Worm (Caenorhabditis elegans): ENCODE data around the gene ced-10.

Gene ced-10

DNA sequence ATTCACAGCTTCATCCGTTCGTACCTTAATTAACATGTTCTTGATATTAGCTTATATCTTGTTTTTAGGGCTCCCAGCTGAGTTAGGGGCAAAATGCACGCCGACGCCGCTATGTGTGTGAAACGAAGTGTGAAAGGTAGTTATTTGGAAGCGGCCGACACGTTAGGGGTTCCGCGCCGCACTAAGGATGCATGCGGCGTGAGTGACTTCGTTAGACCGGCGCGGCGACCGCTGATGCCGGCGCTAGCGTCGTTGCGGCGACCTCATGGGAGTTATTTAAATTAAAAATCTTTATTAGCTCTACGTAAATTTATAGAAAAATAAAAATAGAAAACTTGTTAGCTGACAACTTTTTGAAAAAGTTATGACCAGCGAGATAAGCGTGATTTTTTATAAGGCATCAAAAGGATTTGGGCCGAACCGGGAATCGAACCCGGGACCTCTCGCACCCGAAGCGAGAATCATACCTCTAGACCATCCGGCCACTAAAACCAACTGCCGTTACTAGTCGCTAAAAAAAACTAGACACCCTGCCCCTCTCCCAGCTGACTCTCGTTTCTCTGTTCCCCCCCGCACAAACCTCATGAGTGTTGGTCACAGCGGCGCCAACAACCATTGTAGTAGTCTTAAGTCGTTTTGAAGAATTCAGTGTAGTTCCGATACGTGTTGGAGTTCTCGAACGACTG is 42.6 kb upstream of the ced-10 start (continued):
- TF ChIP-seq mdt-29 (GFP tag; IDR thresholded peaks at IDR 0.05) (no peak; the same call in 1 of the 2 replicates), unc-130 (GFP tag; optimal IDR thresholded peaks at IDR 0.05) (peak; percentile 26), nhr-28 (tag; optimal IDR thresholded peaks at IDR 0.05) (peak; percentile 19)

DNA sequence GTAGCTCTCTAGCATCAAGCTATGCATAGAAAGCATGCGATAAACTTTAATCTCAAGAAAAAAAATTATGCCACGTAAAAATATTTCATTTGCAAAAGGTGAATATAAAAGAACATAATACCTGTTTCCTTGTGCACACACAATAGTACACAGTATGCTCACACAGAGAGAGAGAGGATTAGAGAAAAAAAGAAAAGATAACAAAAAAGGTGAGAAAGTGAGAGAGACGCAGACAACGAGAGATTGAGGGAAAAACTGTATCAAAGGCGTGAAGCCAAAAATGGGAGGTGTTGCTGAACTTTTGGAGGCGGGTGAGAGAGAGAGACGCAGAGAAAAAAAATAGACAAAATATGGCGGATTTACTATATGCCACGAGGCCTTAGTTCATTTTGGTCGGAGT is 39.0 kb upstream of the ced-10 start:
- TF ChIP-seq pha-4 (GFP tag; IDR thresholded peaks at IDR 0.05) = no peak
- TF ChIP-seq pha-4 (tag; optimal IDR thresholded peaks at IDR 0.05) = peak; percentile 63
- peak; percentile 63 for TF ChIP-seq hlh-11 (tag; optimal IDR thresholded peaks at IDR 0.05)
- peak; percentile 25; the same call in 1 of the 2 replicates for TF ChIP-seq dmd-6 (GFP tag; IDR thresholded peaks at IDR 0.05)
- peak; percentile 57 for TF ChIP-seq mes-2 (tag; optimal IDR thresholded peaks at IDR 0.05; ENCODE audit: poor library complexity, severe bottlenecking)
- peak; percentile 48 for TF ChIP-seq pqm-1 (tag; optimal IDR thresholded peaks at IDR 0.05)
- no peak for TF ChIP-seq F44E2.7 (GFP tag; IDR thresholded peaks at IDR 0.05)
- no peak for TF ChIP-seq ztf-7 (tag; optimal IDR thresholded peaks at IDR 0.05)
- TF ChIP-seq lin-38 (GFP tag; IDR thresholded peaks at IDR 0.05) = peak; percentile 43
- TF ChIP-seq dve-1 (tag; optimal IDR thresholded peaks at IDR 0.05; ENCODE audit: insufficient read depth) = peak; percentile 90
- no peak for TF ChIP-seq attf-4 (tag; optimal IDR thresholded peaks at IDR 0.05)
- TF ChIP-seq nhr-102 (tag; optimal IDR thresholded peaks at IDR 0.05) = peak; percentile 27
- TF ChIP-seq jun-1 (tag; optimal IDR thresholded peaks at IDR 0.05) = peak; percentile 10
- TF ChIP-seq T26A8.4 (GFP tag; IDR thresholded peaks at IDR 0.05) = peak; percentile 36; the same call in 1 of the 2 replicates
- TF ChIP-seq F10B5.3 (tag; optimal IDR thresholded peaks at IDR 0.05) = peak; percentile 47
- TF ChIP-seq nhr-28 (tag; optimal IDR thresholded peaks at IDR 0.05) = peak; percentile 73
- peak; percentile 25 for TF ChIP-seq nhr-48 (tag; optimal IDR thresholded peaks at IDR 0.05)
- no peak for TF ChIP-seq arid-1 (GFP tag; conservative IDR thresholded peaks at IDR 0.05)
- no peak for TF ChIP-seq dpl-1 (GFP tag; optimal IDR thresholded peaks at IDR 0.05)
- TF ChIP-seq mep-1 (tag; optimal IDR thresholded peaks at IDR 0.05) = peak; percentile 50
- TF ChIP-seq zag-1 (tag; optimal IDR thresholded peaks at IDR 0.05) = no peak
- peak; percentile 86 for TF ChIP-seq nhr-6 (tag; optimal IDR thresholded peaks at IDR 0.05)
- no peak for TF ChIP-seq daf-16 (GFP tag; optimal IDR thresholded peaks at IDR 0.05)
- TF ChIP-seq daf-16 (tag; optimal IDR thresholded peaks at IDR 0.05) = peak; percentile 76
- peak; percentile 26 for TF ChIP-seq hlh-30 (tag; optimal IDR thresholded peaks at IDR 0.05; ENCODE audit: insufficient read depth)

DNA sequence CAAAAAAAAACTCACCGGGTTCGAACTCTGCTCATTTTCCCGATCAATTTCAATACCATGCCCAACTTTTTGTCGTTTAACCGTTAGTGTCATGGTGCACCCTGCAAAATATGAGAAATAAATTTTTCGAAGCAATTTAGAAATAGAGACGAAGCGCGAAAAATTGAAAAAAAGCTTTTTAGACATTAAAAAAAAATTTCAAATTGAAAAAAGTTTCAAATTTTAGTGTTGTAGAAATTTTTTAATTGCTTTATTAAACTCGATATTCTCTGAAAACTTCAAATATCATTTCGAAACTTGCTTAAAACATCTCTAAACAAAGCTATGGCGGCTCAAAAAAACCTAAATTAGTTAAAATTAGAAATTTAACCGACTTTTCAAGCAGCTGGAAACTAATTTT is 38.2 kb upstream of the ced-10 start, which contains the start of gene nstp-6:
nstp-6 (minus strand) TSS at position 101 of the 400 bp plus-strand sequence.
- TF ChIP-seq nhr-41 (GFP tag; IDR thresholded peaks at IDR 0.05) (no peak), R02D3.7 (tag; optimal IDR thresholded peaks at IDR 0.05) (no peak), lin-15B (tag; optimal IDR thresholded peaks at IDR 0.05) (no peak), Y5F2A.4 (GFP tag; optimal IDR thresholded peaks at IDR 0.05) (no peak), jun-1 (tag; optimal IDR thresholded peaks at IDR 0.05) (no peak), zfp-3 (GFP tag; conservative IDR thresholded peaks at IDR 0.05) (no peak), Y105C5A.15 (GFP tag; IDR thresholded peaks at IDR 0.05) (no peak), nhr-10 (tag; optimal IDR thresholded peaks at IDR 0.05) (no peak)

DNA sequence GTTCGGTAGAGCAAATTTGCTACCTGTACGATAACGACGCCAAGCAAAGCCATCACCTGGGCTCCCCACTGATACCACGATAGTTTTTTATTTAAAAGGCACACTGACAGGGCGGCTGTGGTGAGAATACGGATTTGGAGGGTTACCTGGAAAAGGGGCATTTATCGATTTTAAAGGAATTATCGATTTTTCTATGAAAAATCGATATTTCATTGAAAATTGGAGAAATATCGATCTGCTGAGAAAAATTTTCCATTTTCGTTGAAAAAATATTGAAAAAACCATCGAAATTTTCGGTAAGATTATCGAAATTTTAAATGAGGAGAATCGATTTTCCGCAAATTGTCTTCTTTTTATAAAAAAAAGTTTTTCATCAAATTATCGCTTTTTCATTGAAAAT is 35.7 kb upstream of the ced-10 start:
- no peak for TF ChIP-seq ceh-62 (tag; optimal IDR thresholded peaks at IDR 0.05)
- TF ChIP-seq ceh-28 (tag; optimal IDR thresholded peaks at IDR 0.05) = peak; percentile 87
- TF ChIP-seq nhr-11 (tag; optimal IDR thresholded peaks at IDR 0.05) = no peak
- TF ChIP-seq unc-130 (GFP tag; optimal IDR thresholded peaks at IDR 0.05) = no peak
- TF ChIP-seq unc-39 (tag; optimal IDR thresholded peaks at IDR 0.05) = no peak
- no peak for TF ChIP-seq F26F4.8 (GFP tag; conservative IDR thresholded peaks at IDR 0.05)
- TF ChIP-seq nhr-42 (GFP tag; IDR thresholded peaks at IDR 0.05) = no peak
- no peak for TF ChIP-seq ces-1 (GFP tag; optimal IDR thresholded peaks at IDR 0.05)
- no peak for TF ChIP-seq spr-3 (GFP tag; optimal IDR thresholded peaks at IDR 0.05)
